Worm (Caenorhabditis elegans): Measurements from ENCODE around the gene trpp-9.

DNA sequence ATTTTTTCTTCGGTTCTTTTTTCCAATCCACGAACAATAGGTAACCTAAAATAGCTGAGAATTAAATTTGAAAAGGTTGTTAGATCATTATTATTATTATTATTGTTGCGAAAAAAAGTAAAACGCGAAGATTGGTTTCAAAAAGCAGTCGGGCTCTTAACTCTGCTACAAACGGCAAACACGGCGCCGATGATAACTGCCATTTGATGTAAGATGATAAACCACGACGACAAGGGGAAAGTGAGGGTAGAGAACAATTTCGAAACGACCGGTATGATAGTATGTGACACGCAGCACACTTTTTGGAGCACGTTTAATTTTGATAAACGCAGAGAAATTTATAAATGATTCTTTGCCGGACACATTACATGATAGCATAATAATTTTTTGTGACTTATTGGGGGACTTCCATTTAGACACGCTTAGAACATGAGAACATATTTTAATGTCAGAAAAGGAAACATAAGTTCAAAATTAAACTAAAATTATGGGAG is 44.7 kb upstream of the trpp-9 start, which contains the start of gene hpo-34:
- TF ChIP-seq unc-62 (GFP tag; optimal IDR thresholded peaks at IDR 0.05 in 1 of 2) (no peak), unc-62 (tag; optimal IDR thresholded peaks at IDR 0.05) (no peak), aly-2 (tag; optimal IDR thresholded peaks at IDR 0.05) (no peak)
